Worm (Caenorhabditis elegans): ENCODE data around the gene cest-16.

DNA sequence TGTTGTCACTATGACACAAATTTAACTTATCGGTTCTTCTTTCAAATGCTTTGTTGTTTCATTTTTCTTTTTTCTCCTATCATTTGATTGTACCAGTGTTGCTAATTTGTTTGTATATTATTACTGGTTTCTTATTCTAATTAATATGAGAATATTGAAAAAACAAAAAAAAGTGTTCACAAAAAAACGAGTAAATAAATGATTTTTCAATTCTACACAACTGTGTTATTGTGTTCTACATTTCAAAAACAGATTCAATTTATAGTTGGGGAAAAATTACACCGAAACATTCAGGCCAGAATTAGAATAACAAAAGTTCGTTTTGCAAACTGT lies 46.2 kb upstream of the cest-16 start:
- no peak for TF ChIP-seq ceh-9 (tag; optimal IDR thresholded peaks at IDR 0.05)
- TF ChIP-seq nhr-28 (tag; optimal IDR thresholded peaks at IDR 0.05) = no peak
- no peak for TF ChIP-seq sea-2 (GFP tag; optimal IDR thresholded peaks at IDR 0.05)
- TF ChIP-seq pqm-1 (tag; optimal IDR thresholded peaks at IDR 0.05) = no peak
- no peak for TF ChIP-seq nfya-1 (tag; optimal IDR thresholded peaks at IDR 0.05; ENCODE audit: insufficient read depth)
- no peak for TF ChIP-seq ceh-28 (tag; optimal IDR thresholded peaks at IDR 0.05)
- TF ChIP-seq pha-4 (tag; optimal IDR thresholded peaks at IDR 0.05) = peak; percentile 68
- TF ChIP-seq unc-62 (GFP tag; optimal IDR thresholded peaks at IDR 0.05) = no peak
- TF ChIP-seq snpc-4 (tag; optimal IDR thresholded peaks at IDR 0.05) = no peak
- TF ChIP-seq unc-39 (tag; optimal IDR thresholded peaks at IDR 0.05) = no peak
- no peak for TF ChIP-seq tbx-2 (tag; optimal IDR thresholded peaks at IDR 0.05)
- no peak for TF ChIP-seq ama-1 (optimal IDR thresholded peaks at IDR 0.05)
